Worm (Caenorhabditis elegans): ENCODE measurements around the gene F20G2.1.

DNA sequence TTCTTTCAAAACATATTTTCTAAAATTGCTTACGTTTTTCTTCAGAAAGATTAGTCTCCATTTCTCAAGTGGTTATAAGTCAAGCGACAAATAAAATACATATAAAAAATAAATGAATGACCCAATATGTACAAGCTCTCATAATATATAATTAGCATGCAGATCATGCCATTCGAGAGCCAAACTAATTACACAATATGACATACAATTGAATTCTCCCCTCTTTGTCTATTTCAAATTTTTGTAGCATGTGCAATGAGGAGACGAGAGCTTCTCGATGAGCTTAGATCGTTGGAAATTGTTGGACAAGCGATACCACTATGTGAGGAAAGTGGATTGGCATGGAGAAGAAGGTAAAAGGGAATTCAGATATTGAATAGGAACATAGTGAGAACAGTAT, 46.1 kb downstream of the F20G2.1 start, which contains the start of gene hlh-34:
- TF ChIP-seq F55B11.4 (tag; optimal IDR thresholded peaks at IDR 0.05; ENCODE audit: borderline replicate concordance, insufficient read depth) (no peak), tbp1 (GFP tag; optimal IDR thresholded peaks at IDR 0.05) (no peak)

All from whole organism, young adult.